Fruit fly (Drosophila melanogaster): Measurements from ENCODE around the gene Dci.

DNA sequence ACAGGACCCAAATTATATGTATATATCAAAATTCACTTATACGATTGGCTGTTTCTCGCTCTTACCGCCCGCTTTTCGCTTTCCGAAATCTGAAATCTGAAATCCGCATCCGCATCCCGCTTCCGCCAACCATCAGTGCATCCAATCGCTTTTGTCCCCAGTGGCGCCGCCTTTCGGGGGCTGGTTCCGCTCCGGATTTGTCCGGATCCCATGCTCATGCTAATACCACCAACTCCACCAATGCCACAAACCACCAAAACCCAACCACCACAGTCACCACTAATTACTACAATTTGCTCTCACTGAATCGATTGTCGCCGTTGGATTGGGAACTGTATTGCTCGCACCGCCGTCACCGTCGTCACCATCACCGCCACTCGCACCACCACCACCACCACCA is 17.7 kb downstream of the Dci start:
- TF ChIP-seq CTCF (optimal IDR thresholded peaks at IDR 0.05) (peak in 1 of 2 experiments; percentile 25), CG8478 (optimal IDR thresholded peaks at IDR 0.05) (no peak)
